Worm (Caenorhabditis elegans) whole organism, L3 larva: Measurements from ENCODE around the gene set-17.

Experiments
- ama-1 ChIP-seq: fragments of 150-350 bp; optimal IDR thresholded peaks from 2 replicates; lab custom pipeline; 2018
- elt-2 ChIP-seq: sonication (generic microtip); optimal IDR thresholded peaks from 2 replicates; lab custom pipeline; 2016; ENCODE audit warnings: missing genetic modification reagents, mild to moderate bottlenecking, missing genetic modification characterization, missing compliant biosample characterization
- hmg-11 ChIP-seq: sonication (generic microtip); optimal IDR thresholded peaks from 2 replicates; lab custom pipeline; 2016; ENCODE audit warnings: missing genetic modification characterization, missing compliant biosample characterization
- nhr-67 ChIP-seq: fragments of 150-350 bp; optimal IDR thresholded peaks from 2 replicates; lab custom pipeline; 2014; ENCODE audit warnings: missing biosample characterization, missing genetic modification characterization
- pha-4 ChIP-seq: fragments of 150-350 bp; optimal IDR thresholded peaks from 2 replicates; lab custom pipeline; 2014; ENCODE audit warnings: missing biosample characterization, missing genetic modification reagents, missing genetic modification characterization
- snpc-4 ChIP-seq: fragments of 150-350 bp; optimal IDR thresholded peaks from 2 replicates; lab custom pipeline; 2014; ENCODE audit warnings: missing biosample characterization, missing genetic modification characterization
- unc-39 ChIP-seq: sonication (generic microtip); optimal IDR thresholded peaks from 4 replicates; lab custom pipeline; 2017; ENCODE audit warnings: missing biosample characterization, missing genetic modification characterization

- TF ChIP-seq snpc-4 (tag; lab: Kevin White, UChicago): peak; percentile 67
- peak; percentile 9 for TF ChIP-seq hmg-11 (tag; lab: Kevin White, UChicago)
- no peak for TF ChIP-seq ama-1 (lab: Kevin White, UChicago)
- peak; percentile 72 for TF ChIP-seq pha-4 (tag; lab: Kevin White, UChicago)
- TF ChIP-seq nhr-67 (tag; lab: Kevin White, UChicago): no peak
- TF ChIP-seq unc-39 (tag; lab: Kevin White, UChicago): no peak
- TF ChIP-seq elt-2 (tag; lab: Kevin White, UChicago): peak; percentile 2
These were observed 13.0 kb downstream of the set-17 start, which contains the start of gene cct-2 for ce11 chrII:8927253-8927791.
